Fruit fly (Drosophila melanogaster) whole organism, embryonic: Measurements from ENCODE around the gene CG45307.

Source experiments
- Awh ChIP-seq: fragments of 200-800 bp; sonication (Bioruptor generic); IDR thresholded peaks from 2 replicates; pipeline ENCODE4, ENCODE4 v1.3.6; 2022; ENCODE audit warnings: missing biosample characterization, missing genetic modification characterization
- B-H1 ChIP-seq: fragments of 200-800 bp; sonication (Bioruptor generic); IDR thresholded peaks from 3 replicates; pipeline ENCODE4 v1.3.6; 2022; ENCODE audit warnings: missing biosample characterization, missing genetic modification characterization
- CG10979 ChIP-seq: fragments of 200-800 bp; sonication (Bioruptor generic); optimal IDR thresholded peaks from 2 replicates; lab custom pipeline; 2018; ENCODE audit warnings: missing biosample characterization, mild to moderate bottlenecking, missing genetic modification characterization, moderate library complexity
- CG11456 ChIP-seq: fragments of 200-800 bp; sonication (Bioruptor generic); IDR thresholded peaks from 3 replicates; pipeline ENCODE4 v1.3.6; 2022; ENCODE audit warnings: missing biosample characterization, missing genetic modification characterization
- CG11560 ChIP-seq: fragments of 200-800 bp; sonication (Bioruptor generic); IDR thresholded peaks from 3 replicates; pipeline ENCODE4 v1.3.6; 2022; ENCODE audit warnings: missing biosample characterization, missing genetic modification characterization
- CG11696 ChIP-seq: fragments of 200-800 bp; sonication (Bioruptor generic); IDR thresholded peaks from 2 replicates; pipeline ENCODE4 v1.3.6; 2022; ENCODE audit warnings: missing biosample characterization, missing genetic modification characterization
- CG12071 ChIP-seq: fragments of 200-800 bp; sonication (Bioruptor generic); optimal IDR thresholded peaks from 3 replicates; lab custom pipeline; 2018; ENCODE audit warnings: missing biosample characterization, mild to moderate bottlenecking, missing genetic modification characterization
- CG12659 ChIP-seq: fragments of 200-800 bp; sonication (Bioruptor generic); optimal IDR thresholded peaks from 3 replicates; lab custom pipeline; 2017; ENCODE audit warnings: mild to moderate bottlenecking, missing biosample characterization, missing genetic modification reagents, missing genetic modification characterization
- CG12744 ChIP-seq: fragments of 200-800 bp; sonication (Bioruptor generic); optimal IDR thresholded peaks from 2 replicates; lab custom pipeline; 2016; ENCODE audit warnings: missing biosample characterization, missing genetic modification characterization
- CG13775 ChIP-seq: fragments of 200-800 bp; sonication (Bioruptor generic); optimal IDR thresholded peaks from 3 replicates; lab custom pipeline; 2017; ENCODE audit warnings: missing biosample characterization, mild to moderate bottlenecking, missing genetic modification characterization
- CG14860 ChIP-seq: fragments of 200-800 bp; sonication (Bioruptor generic); IDR thresholded peaks from 3 replicates; pipeline ENCODE4 v1.3.6; 2022; ENCODE audit warnings: missing biosample characterization, missing genetic modification characterization; ENCODE audit not compliant: partially characterized antibody
- CG15011 ChIP-seq: fragments of 200-800 bp; sonication (Bioruptor generic); optimal IDR thresholded peaks from 3 replicates; lab custom pipeline; 2018; ENCODE audit warnings: missing biosample characterization, mild to moderate bottlenecking, missing genetic modification characterization
- CG17612 ChIP-seq: fragments of 200-800 bp; sonication (Bioruptor generic); IDR thresholded peaks from 2 replicates; pipeline ENCODE4 v1.3.6; 2022; ENCODE audit warnings: missing biosample characterization, missing genetic modification characterization
- CG18476 ChIP-seq: fragments of 200-800 bp; sonication (Bioruptor generic); optimal IDR thresholded peaks from 2 replicates; lab custom pipeline; 2016; ENCODE audit warnings: missing biosample characterization, mild to moderate bottlenecking, missing genetic modification characterization
- CG18599 ChIP-seq: fragments of 200-800 bp; sonication (Bioruptor generic); optimal IDR thresholded peaks from 3 replicates; lab custom pipeline; 2017; ENCODE audit warnings: missing biosample characterization, missing genetic modification characterization, mild to moderate bottlenecking, moderate library complexity, missing genetic modification reagents
- CG2712 ChIP-seq: fragments of 200-800 bp; optimal IDR thresholded peaks from 3 replicates; lab custom pipeline; 2019; ENCODE audit warnings: missing biosample characterization, mild to moderate bottlenecking, missing genetic modification characterization, moderate library complexity
- CG3847 ChIP-seq: fragments of 200-800 bp; sonication (Bioruptor generic); IDR thresholded peaks from 2 replicates; pipeline ENCODE4 v1.3.6; 2022; ENCODE audit warnings: missing biosample characterization, missing genetic modification characterization
- CG4328 ChIP-seq: fragments of 200-800 bp; sonication (Bioruptor generic); optimal IDR thresholded peaks from 3 replicates; lab custom pipeline; 2017; ENCODE audit warnings: missing biosample characterization, missing genetic modification reagents, missing genetic modification characterization
- CG4707 ChIP-seq: fragments of 200-800 bp; sonication (Bioruptor generic); optimal IDR thresholded peaks from 2 replicates; lab custom pipeline; 2018; ENCODE audit warnings: missing biosample characterization, mild to moderate bottlenecking, missing genetic modification characterization, moderate library complexity
- CG7745 ChIP-seq: fragments of 200-800 bp; sonication (Bioruptor generic); optimal IDR thresholded peaks from 2 replicates; lab custom pipeline; 2018; ENCODE audit warnings: missing biosample characterization, mild to moderate bottlenecking, missing genetic modification characterization, moderate library complexity
- CG7963 ChIP-seq: fragments of 200-800 bp; sonication (Bioruptor generic); IDR thresholded peaks from 3 replicates; pipeline ENCODE4 v1.3.6; 2022; ENCODE audit warnings: missing biosample characterization, missing genetic modification characterization; ENCODE audit not compliant: partially characterized antibody
- CG8290 ChIP-seq, 3 experiments: fragments of 200-800 bp; sonication (Bioruptor generic); optimal IDR thresholded peaks; 2 replicates each; lab custom pipeline; 2016 to 2019; ENCODE audit warnings: missing biosample characterization in 3 of 3, missing genetic modification characterization in 3 of 3, mild to moderate bottlenecking in 2 of 3, moderate library complexity in 1 of 3
- CG8478 ChIP-seq: fragments of >200 bp; optimal IDR thresholded peaks from 2 replicates; lab custom pipeline; 2018
- Ets65A ChIP-seq: fragments of 200-800 bp; sonication (Bioruptor generic); peaks from one replicate; lab custom pipeline; 2016; ENCODE audit warnings: missing biosample characterization, missing genetic modification characterization
- HLH3B ChIP-seq: fragments of 200-800 bp; sonication (Bioruptor generic); IDR thresholded peaks from 2 replicates; pipeline ENCODE4 v1.3.6; 2022; ENCODE audit warnings: missing biosample characterization, missing genetic modification characterization
- HLH54F ChIP-seq: fragments of 200-800 bp; sonication (Bioruptor generic); optimal IDR thresholded peaks from 3 replicates; lab custom pipeline; 2016; ENCODE audit warnings: missing biosample characterization, missing genetic modification characterization
- Hmr ChIP-seq: fragments of 200-800 bp; sonication (Bioruptor generic); optimal IDR thresholded peaks from 3 replicates; lab custom pipeline; 2017; ENCODE audit warnings: mild to moderate bottlenecking, missing biosample characterization, missing genetic modification reagents, missing genetic modification characterization
- MESR4 ChIP-seq: fragments of 200-800 bp; sonication (Bioruptor generic); optimal IDR thresholded peaks from 2 replicates; lab custom pipeline; 2018; ENCODE audit warnings: missing biosample characterization, mild to moderate bottlenecking, missing genetic modification characterization, moderate library complexity
- NC2α ChIP-seq: fragments of 200-800 bp; sonication (Bioruptor generic); optimal IDR thresholded peaks from 2 replicates; lab custom pipeline; 2016; ENCODE audit warnings: missing biosample characterization, missing genetic modification characterization
- Taf1 ChIP-seq: fragments of 200-800 bp; sonication (Bioruptor generic); IDR thresholded peaks from 2 replicates; pipeline ENCODE4 v1.3.6; 2022; ENCODE audit warnings: missing biosample characterization, missing genetic modification characterization
- Vsx1 ChIP-seq: fragments of 200-800 bp; sonication (Bioruptor generic); optimal IDR thresholded peaks from 2 replicates; lab custom pipeline; 2017; ENCODE audit warnings: missing biosample characterization, mild to moderate bottlenecking, missing genetic modification characterization, missing genetic modification reagents
- al ChIP-seq: fragments of 200-800 bp; sonication (Bioruptor generic); IDR thresholded peaks from 2 replicates; pipeline ENCODE4 v1.3.6; 2022; ENCODE audit warnings: missing biosample characterization, missing genetic modification characterization
- bowl ChIP-seq: fragments of 200-800 bp; sonication (Bioruptor generic); IDR thresholded peaks from 2 replicates; pipeline ENCODE4 v1.3.6; 2022; ENCODE audit warnings: missing biosample characterization, missing genetic modification characterization
- crp ChIP-seq, 2 experiments: fragments of 200-800 bp; sonication (Bioruptor generic); optimal IDR thresholded peaks; 2 replicates in 1 of 2; 3 replicates in 1 of 2; lab custom pipeline; 2017; ENCODE audit warnings: missing biosample characterization in 2 of 2, missing genetic modification characterization in 2 of 2, mild to moderate bottlenecking in 1 of 2, moderate library complexity in 1 of 2
- dimm ChIP-seq: fragments of 200-800 bp; sonication (Bioruptor generic); IDR thresholded peaks from 2 replicates; pipeline ENCODE4 v1.3.6; 2022; ENCODE audit warnings: missing biosample characterization, missing genetic modification characterization
- exex ChIP-seq: fragments of 200-800 bp; sonication (Bioruptor generic); optimal IDR thresholded peaks from 4 replicates; lab custom pipeline; 2018; ENCODE audit warnings: missing biosample characterization, mild to moderate bottlenecking, missing genetic modification characterization, moderate library complexity
- eyg ChIP-seq: fragments of 200-800 bp; sonication (Bioruptor generic); optimal IDR thresholded peaks from 3 replicates; lab custom pipeline; 2016; ENCODE audit warnings: missing biosample characterization, missing genetic modification characterization
- fd3F ChIP-seq: fragments of 200-800 bp; sonication (Bioruptor generic); optimal IDR thresholded peaks from 2 replicates; lab custom pipeline; 2018; ENCODE audit warnings: missing biosample characterization, mild to moderate bottlenecking, missing genetic modification characterization, moderate library complexity
- inv ChIP-seq: fragments of 200-800 bp; sonication (Bioruptor generic); IDR thresholded peaks from 2 replicates; pipeline ENCODE4 v1.3.6; 2022; ENCODE audit warnings: missing biosample characterization, missing genetic modification characterization; ENCODE audit not compliant: partially characterized antibody
- lbe ChIP-seq: fragments of 200-800 bp; sonication (Bioruptor generic); optimal IDR thresholded peaks from 2 replicates; lab custom pipeline; 2016; ENCODE audit warnings: missing biosample characterization, mild to moderate bottlenecking, missing genetic modification characterization
- nerfin-2 ChIP-seq: fragments of 200-800 bp; sonication (Bioruptor generic); IDR thresholded peaks from 2 replicates; pipeline ENCODE4 v1.3.6; 2022; ENCODE audit warnings: missing biosample characterization, missing genetic modification characterization; ENCODE audit not compliant: partially characterized antibody
- oc ChIP-seq: fragments of 200-800 bp; sonication (Bioruptor generic); optimal IDR thresholded peaks from 2 replicates; lab custom pipeline; 2018; ENCODE audit warnings: missing biosample characterization, mild to moderate bottlenecking, missing genetic modification characterization, moderate library complexity
- peb ChIP-seq: fragments of 200-800 bp; sonication (Bioruptor generic); IDR thresholded peaks from 2 replicates; pipeline ENCODE4 v1.3.6; 2022; ENCODE audit warnings: missing biosample characterization, missing genetic modification characterization
- row ChIP-seq: fragments of 200-800 bp; sonication (Bioruptor generic); IDR thresholded peaks from 3 replicates; pipeline ENCODE4 v1.3.6; 2022; ENCODE audit warnings: missing biosample characterization, missing genetic modification characterization
- sd ChIP-seq: fragments of 200-800 bp; sonication (Bioruptor generic); optimal IDR thresholded peaks from 3 replicates; lab custom pipeline; 2018; ENCODE audit warnings: missing biosample characterization, mild to moderate bottlenecking, missing genetic modification characterization, moderate library complexity
- sens-2 ChIP-seq: fragments of 200-800 bp; sonication (Bioruptor generic); IDR thresholded peaks from 2 replicates; pipeline ENCODE4 v1.3.6; 2022; ENCODE audit warnings: missing biosample characterization, missing genetic modification characterization
- shn ChIP-seq: fragments of 200-800 bp; sonication (Bioruptor generic); optimal IDR thresholded peaks from 3 replicates; lab custom pipeline; 2016; ENCODE audit warnings: missing biosample characterization, missing genetic modification characterization
- twi ChIP-seq: fragments of 200-800 bp; optimal IDR thresholded peaks from 2 replicates; lab custom pipeline; 2019; ENCODE audit warnings: missing biosample characterization, mild to moderate bottlenecking, missing genetic modification characterization, moderate library complexity

The CG45307 gene

dm6 chr2L:8717618-8718336, 34.1 kb downstream of the CG45307 start (continued):
- peak; percentile 32; the same call in 1 of the 2 replicates for TF ChIP-seq peb (GFP tag; lab: Robert Waterston, UW)
- TF ChIP-seq CG7745 (tag; lab: Kevin White, UChicago) = peak; percentile 13
- peak; percentile 78 for TF ChIP-seq CG4707 (GFP tag; lab: Kevin White, UChicago)
- peak; percentile 80 for TF ChIP-seq CG4328 (GFP tag; lab: Kevin White, UChicago)
- peak; percentile 72 for TF ChIP-seq CG3847 (GFP tag; lab: Robert Waterston, UW)
- TF ChIP-seq shn (GFP tag; lab: Kevin White, UChicago) = peak; percentile 43
- TF ChIP-seq CG13775 (GFP tag; lab: Kevin White, UChicago) = peak; percentile 96
- TF ChIP-seq sd (tag; lab: Kevin White, UChicago) = peak; percentile 81
- TF ChIP-seq NC2α (GFP tag; lab: Kevin White, UChicago) = peak; percentile 38
- peak; percentile 95 for TF ChIP-seq CG12659 (GFP tag; lab: Kevin White, UChicago)
- TF ChIP-seq B-H1 (GFP tag; lab: Robert Waterston, UW) = peak; percentile 50
- TF ChIP-seq nerfin-2 (GFP tag; lab: Robert Waterston, UW) = 0 out of 2 replicates have a peak, but pooled peaks have one; percentile 38
- no peak for TF ChIP-seq CG14860 (GFP tag; lab: Robert Waterston, UW)
- peak in 1 of 2 experiments; percentile 65 for TF ChIP-seq crp (GFP tag; optimal IDR thresholded peaks at IDR 0.05; lab: Kevin White, UChicago)
- peak; percentile 66 for TF ChIP-seq HLH54F (GFP tag; lab: Kevin White, UChicago)
- 0 out of 3 replicates have a peak, but pooled peaks have one; percentile 10 for TF ChIP-seq CG7963 (GFP tag; lab: Robert Waterston, UW)
- TF ChIP-seq CG15011 (GFP tag; lab: Kevin White, UChicago) = peak; percentile 89
- TF ChIP-seq eyg (GFP tag; lab: Kevin White, UChicago) = no peak
- TF ChIP-seq inv = no peak
- TF ChIP-seq dimm (GFP tag; lab: Robert Waterston, UW) = no peak
- peak; percentile 88 for TF ChIP-seq fd3F
- TF ChIP-seq twi (tag; lab: Kevin White, UChicago) = peak; percentile 75
- TF ChIP-seq sens-2 (GFP tag; lab: Robert Waterston, UW) = no peak
- TF ChIP-seq row (GFP tag; lab: Robert Waterston, UW) = peak; percentile 90
- peak; percentile 47 for TF ChIP-seq Awh (GFP tag; lab: Robert Waterston, UW)
- peak; percentile 93 for TF ChIP-seq Ets65A (GFP tag; lab: Kevin White, UChicago)
- TF ChIP-seq CG11456 (GFP tag; lab: Robert Waterston, UW) = peak; percentile 78
- no peak for TF ChIP-seq bowl (GFP tag; lab: Robert Waterston, UW)
- no peak for TF ChIP-seq CG8478
- peak; percentile 89 for TF ChIP-seq CG10979 (tag; lab: Kevin White, UChicago)
- peak; percentile 55 for TF ChIP-seq CG12744 (GFP tag; lab: Kevin White, UChicago)
- peak; percentile 75; the same call in 1 of the 2 replicates for TF ChIP-seq HLH3B (GFP tag; lab: Robert Waterston, UW)
- TF ChIP-seq CG12071 (GFP tag; lab: Kevin White, UChicago) = peak; percentile 68
- no peak for TF ChIP-seq CG11696 (GFP tag; lab: Robert Waterston, UW)
- TF ChIP-seq exex (tag; lab: Kevin White, UChicago) = peak; percentile 90
- TF ChIP-seq CG18476 (GFP tag; lab: Kevin White, UChicago) = peak; percentile 88
- TF ChIP-seq Vsx1 (GFP tag; lab: Kevin White, UChicago) = peak; percentile 83
- peak; percentile 71 for TF ChIP-seq lbe (GFP tag; lab: Kevin White, UChicago)
- peak; percentile 92 for TF ChIP-seq CG2712 (tag; lab: Kevin White, UChicago)
- TF ChIP-seq CG18599 (GFP tag; lab: Kevin White, UChicago) = peak; percentile 95
- TF ChIP-seq Hmr (GFP tag; lab: Kevin White, UChicago) = peak; percentile 95
- peak; percentile 46; the same call in 1 of the 2 replicates for TF ChIP-seq Taf1 (GFP tag; lab: Robert Waterston, UW)
- peak; percentile 59; the same call in 1 of the 2 replicates for TF ChIP-seq al (GFP tag; lab: Robert Waterston, UW)
- TF ChIP-seq CG11560 (tag; lab: Robert Waterston, UW) = peak; percentile 77; the same call in 2 of the 3 replicates
- peak; percentile 63 for TF ChIP-seq CG8290 (GFP tag; optimal IDR thresholded peaks at IDR 0.05; lab: Kevin White, UChicago)
- TF ChIP-seq CG8290 (tag; optimal IDR thresholded peaks at IDR 0.05; lab: Kevin White, UChicago) = peak; percentile 29 to 72
- peak; percentile 86 for TF ChIP-seq oc (tag; lab: Kevin White, UChicago)
- peak; percentile 6 for TF ChIP-seq MESR4 (GFP tag; lab: Kevin White, UChicago)
- TF ChIP-seq CG17612 (GFP tag; lab: Robert Waterston, UW) = no peak
